Worm (Caenorhabditis elegans) whole organism, L1 larva: ENCODE measurements around the gene C07C7.3.
A peak's percentile ranks its signal among the peaks of the same experiment; 100 is the strongest.

ENCODE experiments used
- ceh-82 ChIP-seq, 3 experiments: fragments of 150-350 bp in 1 of 3; sonication (generic microtip) in 2 of 3; optimal IDR thresholded peaks; 2 replicates each; lab custom pipeline; 2014 to 2017; ENCODE audit warnings: missing biosample characterization in 3 of 3, missing genetic modification characterization in 3 of 3
- mdl-1 ChIP-seq, 2 experiments: fragments of 150-350 bp; optimal IDR thresholded peaks; 2 replicates each; lab custom pipeline; 2014 to 2017; ENCODE audit warnings: missing biosample characterization in 2 of 2, missing genetic modification characterization in 2 of 2, inconsistent platforms in 1 of 2
- nhr-11 ChIP-seq: fragments of 150-350 bp; optimal IDR thresholded peaks from 2 replicates; lab custom pipeline; 2014; ENCODE audit warnings: missing biosample characterization, missing genetic modification characterization
- unc-130 ChIP-seq: fragments of 150-350 bp; optimal IDR thresholded peaks from 2 replicates; lab custom pipeline; 2017; ENCODE audit warnings: missing biosample characterization, missing genetic modification characterization, inconsistent platforms

ce11 chrIV:9198136-9198535 is 32.3 kb downstream of the C07C7.3 start:
- peak in 1 of 2 experiments; percentile 78 for TF ChIP-seq mdl-1 (tag; optimal IDR thresholded peaks at IDR 0.05; lab: Kevin White, UChicago)
- peak; percentile 23 for TF ChIP-seq unc-130
- no peak for TF ChIP-seq ceh-82 (tag; optimal IDR thresholded peaks at IDR 0.05; lab: Kevin White, UChicago)
- no peak for TF ChIP-seq nhr-11 (tag; lab: Kevin White, UChicago)
